Worm (Caenorhabditis elegans): Measurements from ENCODE around the gene dmsr-12.

The dmsr-12 gene

DNA sequence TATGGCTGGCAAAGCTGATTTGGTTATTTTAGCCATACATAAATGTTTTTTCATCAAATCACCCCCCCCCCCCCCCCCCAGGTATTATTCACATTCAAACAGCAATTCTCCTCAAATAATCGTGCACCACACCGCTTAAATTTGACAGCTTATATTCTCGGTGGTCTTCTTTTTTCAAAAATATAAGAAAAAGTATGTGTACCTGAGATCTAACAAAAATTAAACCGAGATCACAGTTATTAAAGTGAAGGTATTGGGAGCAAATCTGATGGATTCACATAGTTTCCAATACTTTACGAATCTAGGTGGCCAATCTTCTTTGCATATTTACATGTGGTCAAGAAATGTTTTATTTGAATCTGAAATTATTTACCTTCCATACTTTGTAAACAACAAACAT lies 26.1 kb downstream of the dmsr-12 start, which contains the start of gene ZC404.15:
TSS of gene ZC404.15 (plus strand) at position 301 of the 400 bp plus-strand sequence.
- no peak for TF ChIP-seq aly-2 (tag; optimal IDR thresholded peaks at IDR 0.05)
- no peak for TF ChIP-seq dsc-1 (tag; optimal IDR thresholded peaks at IDR 0.05)
- no peak for TF ChIP-seq nhr-237 (tag; optimal IDR thresholded peaks at IDR 0.05)
- TF ChIP-seq grh-1 (GFP tag; IDR thresholded peaks at IDR 0.05): no peak
- no peak for TF ChIP-seq nhr-77 (tag; optimal IDR thresholded peaks at IDR 0.05)
- no peak for TF ChIP-seq hpl-2 (GFP tag; optimal IDR thresholded peaks at IDR 0.05)
- TF ChIP-seq fkh-8 (tag; optimal IDR thresholded peaks at IDR 0.05): no peak

DNA sequence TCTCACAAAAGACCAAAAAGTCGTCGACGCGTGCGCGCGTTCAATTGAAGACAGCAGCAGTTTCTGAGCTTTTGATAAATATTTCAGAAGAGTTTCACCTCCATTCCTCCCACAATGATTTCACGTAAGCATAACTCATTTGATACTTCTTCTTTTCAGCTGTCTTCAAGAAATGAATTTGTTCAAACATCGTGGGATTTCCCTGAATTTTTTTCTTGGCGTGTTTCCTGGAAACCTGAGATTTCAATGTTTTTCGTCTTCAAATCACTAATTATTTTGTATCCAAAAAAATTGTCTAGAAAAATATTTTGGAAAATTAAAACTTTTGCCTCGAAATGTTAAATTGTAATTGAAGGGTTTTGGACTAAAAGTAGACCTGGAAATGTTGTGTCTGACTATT lies 27.8 kb downstream of the dmsr-12 start:
- no peak for TF ChIP-seq aha-1 (tag; optimal IDR thresholded peaks at IDR 0.05)
- peak; percentile 15 for TF ChIP-seq nhr-47 (tag; optimal IDR thresholded peaks at IDR 0.05)
- no peak for TF ChIP-seq ztf-4 (tag; optimal IDR thresholded peaks at IDR 0.05)
- no peak for TF ChIP-seq C16A3.4 (tag; optimal IDR thresholded peaks at IDR 0.05)
- peak; percentile 36 for TF ChIP-seq nhr-11 (tag; optimal IDR thresholded peaks at IDR 0.05)
- peak; percentile 67 for TF ChIP-seq fkh-8 (tag; optimal IDR thresholded peaks at IDR 0.05)
- peak; percentile 59 for TF ChIP-seq nhr-71 (tag; optimal IDR thresholded peaks at IDR 0.05)
- TF ChIP-seq hlh-4 (tag; optimal IDR thresholded peaks at IDR 0.05): peak; percentile 89

DNA sequence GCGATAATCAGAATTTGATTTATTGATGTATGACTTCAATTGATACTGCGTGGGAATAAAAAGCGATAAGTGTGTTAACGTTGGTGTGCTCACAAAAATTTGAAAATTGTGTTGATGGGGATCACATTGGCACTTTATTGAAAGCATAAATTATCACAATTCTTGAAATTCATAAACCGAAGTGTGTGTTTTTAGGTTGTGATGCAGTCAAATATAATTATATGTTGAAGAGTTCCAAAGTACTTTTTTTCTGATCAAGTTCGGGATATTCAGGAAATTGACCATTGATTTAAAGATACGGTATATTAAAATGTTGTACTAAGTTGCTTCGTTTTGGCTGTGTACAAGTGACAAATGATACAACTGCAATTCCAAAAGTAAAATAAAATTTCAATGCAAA lies 30.5 kb downstream of the dmsr-12 start, which contains the start of gene srh-28:
TSS of gene srh-28 (minus strand) at position 101 of the 400 bp plus-strand sequence.
- TF ChIP-seq nhr-71 (tag; optimal IDR thresholded peaks at IDR 0.05): peak; percentile 17
- no peak for TF ChIP-seq rnt-1 (tag; optimal IDR thresholded peaks at IDR 0.05)
- TF ChIP-seq nhr-47 (tag; optimal IDR thresholded peaks at IDR 0.05): peak; percentile 30
- no peak for TF ChIP-seq tbx-2 (tag; optimal IDR thresholded peaks at IDR 0.05)
- TF ChIP-seq egl-13 (tag; optimal IDR thresholded peaks at IDR 0.05): no peak
- TF ChIP-seq dpl-1 (GFP tag; optimal IDR thresholded peaks at IDR 0.05): no peak
- peak; percentile 49 for TF ChIP-seq fkh-8 (tag; optimal IDR thresholded peaks at IDR 0.05)
- no peak for TF ChIP-seq efl-3 (GFP tag; optimal IDR thresholded peaks at IDR 0.05)
- TF ChIP-seq ztf-11 (tag; optimal IDR thresholded peaks at IDR 0.05): no peak
- TF ChIP-seq blmp-1 (tag; optimal IDR thresholded peaks at IDR 0.05): no peak
- no peak for TF ChIP-seq pqm-1 (tag; optimal IDR thresholded peaks at IDR 0.05)

DNA sequence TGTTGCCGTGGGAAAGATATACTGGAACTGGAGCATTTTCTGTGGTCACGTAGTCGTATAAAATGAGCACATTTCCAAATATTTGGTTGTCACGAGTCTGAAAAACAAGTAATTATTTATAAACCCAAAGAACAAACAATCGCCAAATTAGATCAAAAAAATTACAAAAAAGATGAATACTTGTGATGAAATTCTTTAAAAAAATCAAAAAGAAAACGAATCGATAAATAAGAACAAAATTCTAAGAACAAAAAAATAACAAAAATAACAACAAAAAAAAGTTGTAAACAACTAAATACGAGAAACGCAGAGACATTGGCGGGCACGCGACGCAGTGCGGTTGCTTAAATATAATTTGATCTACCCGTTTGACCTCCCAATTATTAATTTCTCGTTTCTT lies 32.5 kb downstream of the dmsr-12 start, which contains the start of gene ZC404.16:
TSS of gene ZC404.16 (minus strand) at position 101 of the 400 bp plus-strand sequence.
- TF ChIP-seq vab-15 (tag; optimal IDR thresholded peaks at IDR 0.05): no peak
- TF ChIP-seq rnt-1 (tag; optimal IDR thresholded peaks at IDR 0.05): no peak
- TF ChIP-seq mep-1 (tag; optimal IDR thresholded peaks at IDR 0.05): no peak
- TF ChIP-seq zip-4 (GFP tag; optimal IDR thresholded peaks at IDR 0.05): no peak
- TF ChIP-seq pqm-1 (tag; optimal IDR thresholded peaks at IDR 0.05): no peak
- TF ChIP-seq fkh-4 (tag; optimal IDR thresholded peaks at IDR 0.05; ENCODE audit: borderline replicate concordance): no peak
- no peak for TF ChIP-seq nhr-84 (tag; optimal IDR thresholded peaks at IDR 0.05)
- TF ChIP-seq ets-5 (GFP tag; IDR thresholded peaks at IDR 0.05): no peak
- TF ChIP-seq fos-1 (tag; optimal IDR thresholded peaks at IDR 0.05): no peak
- no peak for TF ChIP-seq unc-86 (tag; optimal IDR thresholded peaks at IDR 0.05)
- TF ChIP-seq nhr-47 (tag; optimal IDR thresholded peaks at IDR 0.05): no peak
- no peak for TF ChIP-seq nhr-19 (GFP tag; conservative IDR thresholded peaks at IDR 0.05)
- no peak for TF ChIP-seq snu-23 (GFP tag; optimal IDR thresholded peaks at IDR 0.05)
- no peak for TF ChIP-seq aha-1 (tag; optimal IDR thresholded peaks at IDR 0.05)
- TF ChIP-seq isw-1 (GFP tag; IDR thresholded peaks at IDR 0.05): no peak
- TF ChIP-seq mdl-1 (tag; optimal IDR thresholded peaks at IDR 0.05): no peak
- no peak for TF ChIP-seq nhr-90 (tag; optimal IDR thresholded peaks at IDR 0.05; ENCODE audit: poor library complexity)
- TF ChIP-seq alr-1 (tag; optimal IDR thresholded peaks at IDR 0.05; ENCODE audit: borderline replicate concordance): no peak
